Worm (Caenorhabditis elegans): Measurements from ENCODE around the gene C01G10.9.

Gene C01G10.9

DNA sequence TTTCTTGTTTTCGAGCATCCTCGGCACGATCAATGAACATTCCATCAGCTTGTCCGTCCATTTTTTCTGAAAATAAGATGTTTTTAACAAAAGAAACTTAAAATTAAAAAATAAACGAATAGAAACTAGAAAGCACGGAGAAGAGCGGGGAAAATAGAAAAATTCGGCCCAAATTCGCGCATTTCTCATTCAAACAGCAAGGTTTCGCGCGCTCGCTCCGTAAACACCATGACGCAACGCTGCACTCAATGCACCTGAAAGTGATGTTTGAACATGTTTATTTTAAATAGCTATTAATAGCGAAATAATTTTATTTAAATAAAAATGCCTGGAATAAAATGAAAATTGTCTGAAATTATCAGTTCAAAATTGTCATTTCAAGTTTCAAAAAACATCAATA is 22.8 kb upstream of the C01G10.9 start, which contains the start of the genes mcm-3 and C25D7.15 (continued):
- TF ChIP-seq nhr-71 (tag; optimal IDR thresholded peaks at IDR 0.05) (peak; percentile 55), lsy-2 (tag; optimal IDR thresholded peaks at IDR 0.05) (peak; percentile 17 to 47), tbx-2 (tag; optimal IDR thresholded peaks at IDR 0.05) (peak; percentile 6), swsn-7 (tag; optimal IDR thresholded peaks at IDR 0.05) (peak; percentile 26)

DNA sequence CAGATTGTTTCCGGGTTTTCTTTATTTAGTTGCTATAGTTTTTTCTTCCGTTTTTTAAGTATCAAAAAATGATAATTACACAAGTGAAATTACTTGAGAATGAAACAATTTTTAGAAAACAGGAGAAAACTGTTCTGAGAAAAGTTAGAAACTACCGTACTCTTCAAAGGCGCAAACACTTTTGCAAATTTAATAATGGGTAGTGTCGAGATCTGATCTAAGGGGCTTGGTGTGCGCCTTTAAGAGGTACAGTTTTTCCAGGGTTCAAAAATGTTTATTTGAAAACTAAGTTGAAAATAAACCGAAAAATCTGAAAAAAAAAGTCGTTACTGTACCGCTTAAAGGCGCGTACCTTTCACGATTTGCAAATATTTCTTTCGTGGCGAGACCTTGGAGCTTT is 21.7 kb upstream of the C01G10.9 start:
- TF ChIP-seq xbp-1 (tag; optimal IDR thresholded peaks at IDR 0.05) (no peak), nhr-237 (tag; optimal IDR thresholded peaks at IDR 0.05) (no peak), mep-1 (tag; optimal IDR thresholded peaks at IDR 0.05) (no peak), tbx-2 (tag; optimal IDR thresholded peaks at IDR 0.05) (no peak), tlp-1 (tag; optimal IDR thresholded peaks at IDR 0.05) (no peak), unc-62 (GFP tag; optimal IDR thresholded peaks at IDR 0.05) (no peak), ceh-88 (GFP tag; IDR thresholded peaks at IDR 0.05) (no peak), mdl-1 (tag; optimal IDR thresholded peaks at IDR 0.05) (no peak), lin-14 (GFP tag; optimal IDR thresholded peaks at IDR 0.05) (no peak), egl-27 (tag; optimal IDR thresholded peaks at IDR 0.05) (no peak), ceh-82 (tag; optimal IDR thresholded peaks at IDR 0.05) (no peak)

DNA sequence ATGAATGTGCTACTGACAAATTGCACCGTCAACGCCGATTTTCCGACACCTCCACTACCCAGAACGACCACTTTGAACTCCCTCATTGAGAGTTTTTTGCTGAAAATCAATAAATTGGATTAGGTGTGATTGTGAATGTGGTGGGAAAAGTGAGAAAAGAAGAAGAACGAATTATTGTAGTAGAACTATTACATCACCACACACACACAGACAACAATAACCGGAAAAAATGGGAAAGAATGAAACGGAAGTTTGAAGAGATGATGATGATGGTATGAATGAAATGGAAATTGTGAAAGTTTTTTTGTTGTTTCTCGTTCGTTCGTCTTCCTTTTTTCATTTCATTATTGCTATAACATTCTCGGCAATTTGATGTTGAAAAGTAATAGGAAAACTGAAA is 18.3 kb upstream of the C01G10.9 start, which contains the start of gene rap-2:
rap-2 (minus strand) TSS at position 101 of the 400 bp plus-strand sequence.
- TF ChIP-seq blmp-1 (tag; optimal IDR thresholded peaks at IDR 0.05) (peak; percentile 54), mef-2 (tag; optimal IDR thresholded peaks at IDR 0.05) (no peak), lin-15B (tag; optimal IDR thresholded peaks at IDR 0.05) (no peak), aly-2 (tag; optimal IDR thresholded peaks at IDR 0.05) (no peak), lin-14 (GFP tag; optimal IDR thresholded peaks at IDR 0.05) (no peak), fos-1 (tag; optimal IDR thresholded peaks at IDR 0.05) (no peak), lin-39 (tag; optimal IDR thresholded peaks at IDR 0.05) (no peak)

DNA sequence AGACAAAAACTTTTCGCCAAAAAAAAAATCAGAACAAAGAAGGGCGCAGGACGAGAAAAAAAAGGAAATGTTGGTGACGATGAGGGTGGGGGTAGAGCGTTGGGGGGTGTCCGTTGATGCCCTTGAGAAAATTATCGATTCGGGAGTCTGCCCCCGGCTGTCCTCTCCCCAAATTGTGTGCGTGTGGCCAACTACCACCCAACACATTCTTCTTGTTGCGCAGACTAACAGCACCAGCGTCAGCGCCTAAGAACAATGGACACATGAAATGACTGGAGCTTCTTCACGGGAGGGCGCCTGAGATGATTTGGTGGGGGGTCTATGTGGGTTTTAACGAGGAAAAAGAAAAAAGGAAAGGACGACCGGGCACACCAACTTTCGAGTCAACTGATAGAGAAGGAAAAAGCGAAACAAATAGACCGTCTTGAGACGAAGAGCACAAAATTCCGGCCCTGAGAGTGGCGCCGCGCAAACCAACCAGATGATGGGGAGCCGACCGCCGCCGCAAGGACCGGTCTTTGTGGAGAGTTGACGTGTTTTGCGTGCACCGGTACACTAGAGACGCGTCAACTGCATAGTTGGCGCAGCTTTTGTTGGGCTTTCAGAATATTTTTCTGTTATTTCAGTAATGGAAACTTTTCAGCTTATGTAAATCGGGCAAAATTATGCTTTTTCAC is 17.1 kb upstream of the C01G10.9 start, which contains the start of gene C25D7.9:
C25D7.9 (plus strand) TSS at position 68 of the 677 bp plus-strand sequence.
- TF ChIP-seq tbx-2 (tag; optimal IDR thresholded peaks at IDR 0.05) (peak; percentile 15), lin-14 (GFP tag; optimal IDR thresholded peaks at IDR 0.05) (peak; percentile 55), dsc-1 (tag; optimal IDR thresholded peaks at IDR 0.05) (peak; percentile 2), skn-1 (tag; optimal IDR thresholded peaks at IDR 0.05) (peak; percentile 17), snu-23 (GFP tag; optimal IDR thresholded peaks at IDR 0.05) (peak; percentile 46), nhr-77 (tag; optimal IDR thresholded peaks at IDR 0.05) (no peak), lin-13 (GFP tag; optimal IDR thresholded peaks at IDR 0.05) (peak; percentile 32), swsn-7 (tag; optimal IDR thresholded peaks at IDR 0.05) (peak; percentile 19), hlh-4 (tag; optimal IDR thresholded peaks at IDR 0.05) (no peak), nhr-20 (tag; optimal IDR thresholded peaks at IDR 0.05) (peak; percentile 31), fkh-4 (tag; optimal IDR thresholded peaks at IDR 0.05; ENCODE audit: borderline replicate concordance) (no peak), lin-35 (GFP tag; optimal IDR thresholded peaks at IDR 0.05) (peak; percentile 47 to 53), rnt-1 (tag; optimal IDR thresholded peaks at IDR 0.05) (peak; percentile 72), C16A3.4 (tag; optimal IDR thresholded peaks at IDR 0.05) (peak; percentile 25), unc-86 (tag; optimal IDR thresholded peaks at IDR 0.05) (peak; percentile 4), ceh-82 (tag; optimal IDR thresholded peaks at IDR 0.05) (peak in 1 of 3 experiments; percentile 32), nhr-76 (tag; optimal IDR thresholded peaks at IDR 0.05) (no peak), xbp-1 (tag; optimal IDR thresholded peaks at IDR 0.05) (peak; percentile 28), nhr-71 (tag; optimal IDR thresholded peaks at IDR 0.05) (peak; percentile 48), isw-1 (GFP tag; IDR thresholded peaks at IDR 0.05) (0 out of 2 replicates have a peak, but pooled peaks have one; percentile 2), efl-1 (optimal IDR thresholded peaks at IDR 0.05) (peak; percentile 34 to 53), efl-1 (GFP tag; optimal IDR thresholded peaks at IDR 0.05 in 1 of 2) (peak; percentile 37 to 89), fkh-8 (tag; optimal IDR thresholded peaks at IDR 0.05) (peak; percentile 35), nhr-19 (GFP tag; conservative IDR thresholded peaks at IDR 0.05) (peak; percentile 24; the same call in 1 of the 2 replicates), egl-27 (tag; optimal IDR thresholded peaks at IDR 0.05) (no peak), F16B12.6 (tag; optimal IDR thresholded peaks at IDR 0.05) (no peak), mep-1 (tag; optimal IDR thresholded peaks at IDR 0.05) (peak; percentile 18), pax-3 (tag; optimal IDR thresholded peaks at IDR 0.05) (peak; percentile 9), nhr-85 (tag) (peak; percentile 70), lsy-2 (tag; optimal IDR thresholded peaks at IDR 0.05) (peak; percentile 31 to 62), ceh-63 (GFP tag; optimal IDR thresholded peaks at IDR 0.05) (no peak), grh-1 (GFP tag; IDR thresholded peaks at IDR 0.05) (peak; percentile 51), dpl-1 (GFP tag; optimal IDR thresholded peaks at IDR 0.05) (peak; percentile 17 to 52 (median 45))

Measured in whole organism, L1 larva.